Worm (Caenorhabditis elegans): Measurements from ENCODE around the gene ins-34.

ins-34 gene

DNA sequence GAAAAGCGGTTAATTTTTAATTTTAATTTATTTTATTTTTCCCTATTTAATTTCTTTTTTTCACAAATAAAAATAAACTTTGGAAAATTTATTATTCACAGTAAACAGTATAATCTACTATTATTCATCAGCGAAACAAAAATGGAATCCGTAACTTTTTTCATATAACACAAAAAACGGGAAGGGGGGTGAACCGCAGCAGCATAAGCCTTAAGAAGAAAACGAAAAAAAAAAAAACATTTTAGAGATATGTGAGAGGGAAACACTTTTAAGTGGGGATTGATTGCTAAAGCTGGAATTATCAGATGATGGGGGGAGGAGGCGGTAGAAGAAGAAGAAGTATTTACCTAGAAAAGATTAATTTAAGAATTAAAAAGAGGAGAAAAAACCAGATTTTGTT is 1.3 kb downstream of the ins-34 start:
- no peak for TF ChIP-seq ama-1 (optimal IDR thresholded peaks at IDR 0.05)
- TF ChIP-seq ttx-3 (tag; optimal IDR thresholded peaks at IDR 0.05), result no peak
- TF ChIP-seq nfya-1 (tag; optimal IDR thresholded peaks at IDR 0.05), result no peak
- no peak for TF ChIP-seq unc-42 (tag; optimal IDR thresholded peaks at IDR 0.05)
- TF ChIP-seq elt-2 (tag; optimal IDR thresholded peaks at IDR 0.05), result no peak
- no peak for TF ChIP-seq che-1 (tag; optimal IDR thresholded peaks at IDR 0.05)
- TF ChIP-seq pax-1 (tag; optimal IDR thresholded peaks at IDR 0.05), result no peak
- no peak for TF ChIP-seq hlh-6 (tag; optimal IDR thresholded peaks at IDR 0.05)
- TF ChIP-seq pqm-1 (tag; optimal IDR thresholded peaks at IDR 0.05), result no peak
- TF ChIP-seq sox-4 (tag; optimal IDR thresholded peaks at IDR 0.05), result no peak
- TF ChIP-seq npax-4 (tag; optimal IDR thresholded peaks at IDR 0.05), result no peak
- TF ChIP-seq elt-4 (tag; optimal IDR thresholded peaks at IDR 0.05), result no peak
- no peak for TF ChIP-seq nhr-232 (tag; optimal IDR thresholded peaks at IDR 0.05)

ce11 chrIV:14113621-14114020 is 7.2 kb downstream of the ins-34 start:
- no peak for TF ChIP-seq eyg-1 (tag; optimal IDR thresholded peaks at IDR 0.05)
- TF ChIP-seq unc-55 (GFP tag; optimal IDR thresholded peaks at IDR 0.05), result no peak
- TF ChIP-seq odd-2 (tag; optimal IDR thresholded peaks at IDR 0.05), result no peak
- TF ChIP-seq tbx-7 (tag; optimal IDR thresholded peaks at IDR 0.05), result no peak
- TF ChIP-seq tbx-2 (tag; optimal IDR thresholded peaks at IDR 0.05), result no peak
- TF ChIP-seq ceh-24 (tag; optimal IDR thresholded peaks at IDR 0.05), result no peak
- TF ChIP-seq ceh-48 (tag; optimal IDR thresholded peaks at IDR 0.05), result no peak
- no peak for TF ChIP-seq fkh-10 (GFP tag; optimal IDR thresholded peaks at IDR 0.05)
- TF ChIP-seq elt-4 (tag; optimal IDR thresholded peaks at IDR 0.05), result no peak
- TF ChIP-seq pag-3 (tag; optimal IDR thresholded peaks at IDR 0.05; ENCODE audit: borderline replicate concordance), result no peak
- no peak for TF ChIP-seq lim-6 (tag; optimal IDR thresholded peaks at IDR 0.05)
- no peak for TF ChIP-seq hlh-6 (tag; optimal IDR thresholded peaks at IDR 0.05)
- TF ChIP-seq ref-2 (tag; optimal IDR thresholded peaks at IDR 0.05), result no peak
- no peak for TF ChIP-seq nhr-11 (tag; optimal IDR thresholded peaks at IDR 0.05)
- TF ChIP-seq gmeb-2 (tag; optimal IDR thresholded peaks at IDR 0.05), result no peak

- TF ChIP-seq nhr-232 (tag; optimal IDR thresholded peaks at IDR 0.05) (no peak), sox-4 (tag; optimal IDR thresholded peaks at IDR 0.05) (no peak), nfya-1 (tag; optimal IDR thresholded peaks at IDR 0.05) (no peak), dmd-4 (tag; optimal IDR thresholded peaks at IDR 0.05; ENCODE audit: borderline replicate concordance) (no peak), ceh-2 (tag; optimal IDR thresholded peaks at IDR 0.05) (no peak), hlh-8 (tag; optimal IDR thresholded peaks at IDR 0.05) (no peak), lin-11 (tag; optimal IDR thresholded peaks at IDR 0.05) (no peak), ceh-18 (tag; optimal IDR thresholded peaks at IDR 0.05) (no peak), pqm-1 (tag; optimal IDR thresholded peaks at IDR 0.05) (no peak), eyg-1 (tag; optimal IDR thresholded peaks at IDR 0.05) (no peak), pag-3 (tag; optimal IDR thresholded peaks at IDR 0.05; ENCODE audit: borderline replicate concordance) (no peak), che-1 (tag; optimal IDR thresholded peaks at IDR 0.05) (no peak), fax-1 (tag; optimal IDR thresholded peaks at IDR 0.05) (no peak), ceh-22 (tag; optimal IDR thresholded peaks at IDR 0.05) (no peak), Y22D7AL.16 (tag; optimal IDR thresholded peaks at IDR 0.05) (no peak), odd-2 (tag; optimal IDR thresholded peaks at IDR 0.05) (no peak), hlh-13 (GFP tag; optimal IDR thresholded peaks at IDR 0.05) (no peak), ceh-31 (tag; optimal IDR thresholded peaks at IDR 0.05) (no peak), hlh-15 (tag; optimal IDR thresholded peaks at IDR 0.05) (no peak), unc-42 (tag; optimal IDR thresholded peaks at IDR 0.05) (no peak)
Measured at ce11 chrIV:14114357-14114756, 8.0 kb downstream of the ins-34 start.

- TF ChIP-seq elt-2 (tag; optimal IDR thresholded peaks at IDR 0.05), result no peak
- TF ChIP-seq F13H6.1 (tag; optimal IDR thresholded peaks at IDR 0.05), result no peak
- no peak for TF ChIP-seq ceh-34 (tag; optimal IDR thresholded peaks at IDR 0.05)
- TF ChIP-seq ceh-6 (GFP tag; optimal IDR thresholded peaks at IDR 0.05), result no peak
- no peak for TF ChIP-seq sox-2 (GFP tag; IDR thresholded peaks at IDR 0.05)
- no peak for TF ChIP-seq lin-11 (tag; optimal IDR thresholded peaks at IDR 0.05)
- no peak for TF ChIP-seq ahr-1 (tag; optimal IDR thresholded peaks at IDR 0.05)
- no peak for TF ChIP-seq C38D4.7 (GFP tag; optimal IDR thresholded peaks at IDR 0.05)
- TF ChIP-seq C08G9.2 (tag; optimal IDR thresholded peaks at IDR 0.05), result no peak
- TF ChIP-seq hlh-13 (GFP tag; optimal IDR thresholded peaks at IDR 0.05), result no peak
- no peak for TF ChIP-seq ttx-3 (tag; optimal IDR thresholded peaks at IDR 0.05)
- TF ChIP-seq elt-4 (tag; optimal IDR thresholded peaks at IDR 0.05), result no peak
- TF ChIP-seq ceh-9 (tag; optimal IDR thresholded peaks at IDR 0.05), result no peak
- no peak for TF ChIP-seq sdc-2 (tag; optimal IDR thresholded peaks at IDR 0.05)
- TF ChIP-seq ceh-45 (GFP tag; IDR thresholded peaks at IDR 0.05), result no peak
Measured at ce11 chrIV:14115045-14115444, 8.7 kb downstream of the ins-34 start.

Measured in whole organism, late embryonic.